Fruit fly (Drosophila melanogaster): ENCODE data around the gene BBS5.

- TF ChIP-seq CTCF (optimal IDR thresholded peaks at IDR 0.05) = no peak
- TF ChIP-seq CG8478 (optimal IDR thresholded peaks at IDR 0.05) = no peak
Observed at dm6 chr3R:4840757-4841156, 24.6 kb downstream of the BBS5 start.
